Worm (Caenorhabditis elegans) whole organism, L4 larva: ENCODE measurements around the gene F45D3.4.

Experiments
- R02D3.7 ChIP-seq: fragments of 150-350 bp; sonication (generic microtip); optimal IDR thresholded peaks from 3 replicates; lab custom pipeline; 2014; ENCODE audit warnings: missing biosample characterization, missing genetic modification characterization
- aly-2 ChIP-seq: sonication (generic microtip); optimal IDR thresholded peaks from 2 replicates; lab custom pipeline; 2018; ENCODE audit warnings: missing biosample characterization, missing genetic modification characterization
- ceh-44 ChIP-seq: fragments of 200-800 bp; sonication (Bioruptor generic); IDR thresholded peaks from 2 replicates; pipeline ENCODE4 v1.3.6; 2022; ENCODE audit warnings: missing genetic modification reagents, missing genetic modification characterization, missing compliant biosample characterization
- ceh-82 ChIP-seq: sonication (generic microtip); optimal IDR thresholded peaks from 2 replicates; lab custom pipeline; 2017; ENCODE audit warnings: missing biosample characterization, missing genetic modification characterization
- cey-2 ChIP-seq: sonication (generic microtip); optimal IDR thresholded peaks from 3 replicates; lab custom pipeline; 2017; ENCODE audit warnings: missing genetic modification characterization, mild to moderate bottlenecking, missing compliant biosample characterization, antibody characterized with exemption, borderline replicate concordance; ENCODE audit not compliant: insufficient read depth
- dpl-1 ChIP-seq: fragments of 150-350 bp; optimal IDR thresholded peaks from 2 replicates; lab custom pipeline; 2014; ENCODE audit warnings: missing biosample characterization, missing genetic modification reagents, missing genetic modification characterization
- gei-8 ChIP-seq: fragments of 200-800 bp; sonication (Bioruptor generic); optimal IDR thresholded peaks from 2 replicates; lab custom pipeline; 2018; ENCODE audit warnings: mild to moderate bottlenecking, missing genetic modification characterization, missing compliant biosample characterization
- lin-1 ChIP-seq: fragments of 200-800 bp; sonication (Bioruptor generic); IDR thresholded peaks from 2 replicates; pipeline ENCODE4 v1.3.6; 2022; ENCODE audit warnings: missing genetic modification reagents, missing genetic modification characterization, missing compliant biosample characterization
- lin-39 ChIP-seq: fragments of 150-350 bp; optimal IDR thresholded peaks from 2 replicates; lab custom pipeline; 2014; ENCODE audit warnings: missing biosample characterization, missing genetic modification reagents, missing genetic modification characterization
- lsy-2 ChIP-seq, 2 experiments: fragments of 150-350 bp in 1 of 2; sonication (generic microtip) in 1 of 2; optimal IDR thresholded peaks; 2 replicates each; lab custom pipeline; 2014 to 2017; ENCODE audit warnings: missing biosample characterization in 2 of 2, missing genetic modification characterization in 2 of 2
- nhr-48 ChIP-seq: sonication (generic microtip); optimal IDR thresholded peaks from 2 replicates; lab custom pipeline; 2016; ENCODE audit warnings: mild to moderate bottlenecking, missing genetic modification characterization, missing compliant biosample characterization
- nhr-76 ChIP-seq: fragments of 150-350 bp; optimal IDR thresholded peaks from 2 replicates; lab custom pipeline; 2014; ENCODE audit warnings: missing biosample characterization, missing genetic modification characterization
- pha-4 ChIP-seq, 2 experiments: fragments of 150-350 bp in 1 of 2; fragments of 200-800 bp in 1 of 2; sonication (Bioruptor generic) in 1 of 2; IDR thresholded peaks in 1 of 2; optimal IDR thresholded peaks in 1 of 2; 2 replicates each; pipeline versions ENCODE4 v1.3.6 to Lab custom; 2014 to 2022; ENCODE audit warnings: missing genetic modification characterization in 2 of 2, missing genetic modification reagents in 2 of 2, missing biosample characterization in 1 of 2, missing compliant biosample characterization in 1 of 2

ce11 chrV:12549604-12550003, 3.4 kb downstream of the F45D3.4 start:
- TF ChIP-seq gei-8 (GFP tag; lab: Kevin White, UChicago) (no peak), ceh-82 (tag; lab: Kevin White, UChicago) (no peak), pha-4 (GFP tag; IDR thresholded peaks at IDR 0.05; lab: Robert Waterston, UW) (no peak), pha-4 (tag; optimal IDR thresholded peaks at IDR 0.05; lab: Kevin White, UChicago) (no peak), nhr-76 (tag; lab: Kevin White, UChicago) (no peak), aly-2 (tag; lab: Kevin White, UChicago) (no peak), lsy-2 (tag; optimal IDR thresholded peaks at IDR 0.05; lab: Kevin White, UChicago) (no peak), lin-1 (GFP tag; lab: Robert Waterston, UW) (no peak), R02D3.7 (tag; lab: Kevin White, UChicago) (no peak), nhr-48 (tag; lab: Kevin White, UChicago) (no peak), lin-39 (no peak), ceh-44 (no peak), cey-2 (tag; lab: Kevin White, UChicago) (no peak), dpl-1 (GFP tag; lab: Kevin White, UChicago) (no peak)
